Worm (Caenorhabditis elegans) whole organism, mixed stage, embryonic: ENCODE measurements around the gene T26H5.14.

Experiments used
- M03D4.4 ChIP-seq: sonication (generic microtip); optimal IDR thresholded peaks from 2 replicates; lab custom pipeline; 2017; ENCODE audit warnings: mild to moderate bottlenecking, missing genetic modification characterization, missing compliant biosample characterization
- bed-3 ChIP-seq: fragments of 200-800 bp; sonication (Bioruptor generic); optimal IDR thresholded peaks from 3 replicates; lab custom pipeline; 2018; ENCODE audit warnings: mild to moderate bottlenecking, missing genetic modification characterization, moderate library complexity, missing compliant biosample characterization
- blmp-1 ChIP-seq: fragments of 150-350 bp; optimal IDR thresholded peaks from 2 replicates; lab custom pipeline; 2014; ENCODE audit warnings: missing biosample characterization, missing genetic modification characterization
- ceh-39 ChIP-seq: fragments of 150-350 bp; optimal IDR thresholded peaks from 2 replicates; lab custom pipeline; 2014; ENCODE audit warnings: missing biosample characterization, missing genetic modification characterization
- ceh-43 ChIP-seq: fragments of 200-800 bp; sonication (Bioruptor generic); optimal IDR thresholded peaks from 2 replicates; lab custom pipeline; 2018; ENCODE audit warnings: mild to moderate bottlenecking, missing genetic modification characterization, moderate library complexity, missing compliant biosample characterization
- ceh-83 ChIP-seq: fragments of 200-800 bp; sonication (Bioruptor generic); optimal IDR thresholded peaks from 2 replicates; lab custom pipeline; 2018; ENCODE audit warnings: mild to moderate bottlenecking, missing genetic modification characterization, missing compliant biosample characterization
- ces-1 ChIP-seq: fragments of 150-350 bp; optimal IDR thresholded peaks from 2 replicates; lab custom pipeline; 2014; ENCODE audit warnings: missing biosample characterization, missing genetic modification reagents, missing genetic modification characterization
- cnd-1 ChIP-seq: fragments of 200-800 bp; sonication (Bioruptor generic); optimal IDR thresholded peaks from 2 replicates; lab custom pipeline; 2018; ENCODE audit warnings: mild to moderate bottlenecking, missing genetic modification characterization, missing compliant biosample characterization
- drap-1 ChIP-seq: fragments of 200-800 bp; sonication (Bioruptor generic); optimal IDR thresholded peaks from 3 replicates; lab custom pipeline; 2018; ENCODE audit warnings: mild to moderate bottlenecking, missing genetic modification characterization, missing compliant biosample characterization
- elt-1 ChIP-seq: sonication (generic microtip); optimal IDR thresholded peaks from 2 replicates; lab custom pipeline; 2017; ENCODE audit warnings: missing genetic modification characterization, mild to moderate bottlenecking, missing compliant biosample characterization, antibody characterized with exemption, moderate library complexity, borderline replicate concordance; ENCODE audit not compliant: insufficient read depth
- elt-3 ChIP-seq: fragments of 150-350 bp; optimal IDR thresholded peaks from 2 replicates; lab custom pipeline; 2014; ENCODE audit warnings: missing biosample characterization, missing genetic modification characterization
- flh-1 ChIP-seq: fragments of 200-800 bp; sonication (Bioruptor generic); optimal IDR thresholded peaks from 2 replicates; lab custom pipeline; 2018; ENCODE audit warnings: mild to moderate bottlenecking, missing genetic modification characterization, moderate library complexity, missing compliant biosample characterization
- hlh-1 ChIP-seq: fragments of 150-350 bp; optimal IDR thresholded peaks from 2 replicates; lab custom pipeline; 2014; ENCODE audit warnings: missing biosample characterization, missing genetic modification reagents, missing genetic modification characterization
- lin-32 ChIP-seq: fragments of 200-800 bp; sonication (Bioruptor generic); optimal IDR thresholded peaks from 2 replicates; lab custom pipeline; 2018; ENCODE audit warnings: mild to moderate bottlenecking, missing genetic modification characterization, missing compliant biosample characterization
- lsy-2 ChIP-seq: fragments of 150-350 bp; optimal IDR thresholded peaks from 2 replicates; lab custom pipeline; 2014; ENCODE audit warnings: missing biosample characterization, missing genetic modification characterization
- mab-5 ChIP-seq: fragments of 150-350 bp; optimal IDR thresholded peaks from 2 replicates; lab custom pipeline; 2014; ENCODE audit warnings: missing biosample characterization, missing genetic modification characterization
- mep-1 ChIP-seq: fragments of 150-350 bp; optimal IDR thresholded peaks from 2 replicates; lab custom pipeline; 2017; ENCODE audit warnings: missing biosample characterization, missing genetic modification reagents, missing genetic modification characterization, inconsistent platforms
- mls-2 ChIP-seq: sonication (generic microtip); optimal IDR thresholded peaks from 2 replicates; lab custom pipeline; 2016; ENCODE audit warnings: mild to moderate bottlenecking, missing genetic modification characterization, moderate library complexity, missing compliant biosample characterization
- nhr-12 ChIP-seq: fragments of 150-350 bp; optimal IDR thresholded peaks from 2 replicates; lab custom pipeline; 2014; ENCODE audit warnings: missing biosample characterization, missing genetic modification characterization
- nhr-2 ChIP-seq: fragments of 150-350 bp; optimal IDR thresholded peaks from 2 replicates; lab custom pipeline; 2014; ENCODE audit warnings: missing biosample characterization, missing genetic modification characterization
- nhr-237 ChIP-seq: fragments of 150-350 bp; optimal IDR thresholded peaks from 2 replicates; lab custom pipeline; 2014; ENCODE audit warnings: missing biosample characterization, missing genetic modification characterization
- nhr-28 ChIP-seq: fragments of 150-350 bp; optimal IDR thresholded peaks from 2 replicates; lab custom pipeline; 2014; ENCODE audit warnings: missing biosample characterization, missing genetic modification characterization
- sem-2 ChIP-seq: fragments of 200-800 bp; sonication (Bioruptor generic); optimal IDR thresholded peaks from 2 replicates; lab custom pipeline; 2018; ENCODE audit warnings: mild to moderate bottlenecking, missing genetic modification characterization, missing compliant biosample characterization
- snpc-4 ChIP-seq: fragments of 150-350 bp; optimal IDR thresholded peaks from 2 replicates; lab custom pipeline; 2014; ENCODE audit warnings: missing biosample characterization, missing genetic modification characterization
- sptf-1 ChIP-seq: sonication (generic microtip); optimal IDR thresholded peaks from 2 replicates; lab custom pipeline; 2017; ENCODE audit warnings: mild to moderate bottlenecking, missing genetic modification characterization, moderate library complexity, missing compliant biosample characterization
- unc-39 ChIP-seq: fragments of 150-350 bp; optimal IDR thresholded peaks from 2 replicates; lab custom pipeline; 2014; ENCODE audit warnings: missing biosample characterization, missing genetic modification characterization
- unc-62 ChIP-seq: fragments of 150-350 bp; optimal IDR thresholded peaks from 2 replicates; lab custom pipeline; 2014; ENCODE audit warnings: missing biosample characterization, missing genetic modification reagents, missing genetic modification characterization
- ztf-11 ChIP-seq: fragments of 150-350 bp; optimal IDR thresholded peaks from 2 replicates; lab custom pipeline; 2014; ENCODE audit warnings: missing biosample characterization, missing genetic modification characterization

T26H5.14 gene

DNA sequence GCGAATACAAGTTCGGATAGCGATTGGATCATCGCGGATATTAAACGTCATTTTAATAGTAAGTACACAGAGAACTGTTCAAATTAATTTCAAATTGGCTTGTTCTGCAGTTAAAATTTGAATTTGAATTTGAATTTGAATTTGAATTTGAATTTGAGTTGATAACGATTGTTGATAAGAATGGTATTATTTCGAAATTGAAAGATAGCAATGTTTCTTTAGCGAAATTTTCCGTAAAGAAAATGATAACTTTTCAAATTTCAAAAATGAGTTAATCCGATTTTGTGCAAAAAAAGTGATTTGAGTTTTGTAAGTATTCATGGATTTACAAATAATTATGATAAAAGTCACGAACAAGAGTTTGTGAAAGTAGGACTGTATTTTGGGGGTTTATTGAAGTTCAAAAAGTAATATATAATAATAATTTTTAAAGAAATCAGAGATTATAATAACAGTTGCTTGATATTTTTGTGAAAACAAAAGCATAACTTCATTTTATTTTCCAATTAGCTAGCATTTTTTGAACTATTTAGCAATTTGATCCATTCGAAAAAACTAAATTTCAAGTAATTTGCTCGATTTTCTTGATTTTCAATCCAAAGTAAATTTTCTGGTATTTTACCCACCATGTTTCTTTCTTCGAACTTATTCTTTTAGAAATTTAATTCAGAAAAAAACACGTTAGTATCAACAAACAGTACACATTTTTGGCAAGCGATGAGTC lies 23.4 kb upstream of the T26H5.14 start, which contains the start of gene Y36E3A.2:
Gene Y36E3A.2 (plus strand): TSS at position 674 of the 724 bp plus-strand sequence.
- TF ChIP-seq nhr-237 (tag; lab: Kevin White, UChicago) (no peak), elt-1 (tag; lab: Kevin White, UChicago) (no peak), ztf-11 (tag; lab: Kevin White, UChicago) (no peak), mls-2 (tag; lab: Kevin White, UChicago) (no peak), blmp-1 (no peak), hlh-1 (no peak), sptf-1 (tag; lab: Kevin White, UChicago) (no peak), elt-3 (tag; lab: Kevin White, UChicago) (no peak), mep-1 (no peak), flh-1 (GFP tag; lab: Kevin White, UChicago) (no peak), ceh-43 (GFP tag; lab: Kevin White, UChicago) (no peak), nhr-28 (no peak), cnd-1 (tag; lab: Kevin White, UChicago) (no peak), ces-1 (GFP tag; lab: Kevin White, UChicago) (no peak), snpc-4 (tag; lab: Kevin White, UChicago) (no peak), M03D4.4 (tag; lab: Kevin White, UChicago) (no peak), mab-5 (no peak), unc-62 (no peak), bed-3 (GFP tag; lab: Kevin White, UChicago) (no peak)

DNA sequence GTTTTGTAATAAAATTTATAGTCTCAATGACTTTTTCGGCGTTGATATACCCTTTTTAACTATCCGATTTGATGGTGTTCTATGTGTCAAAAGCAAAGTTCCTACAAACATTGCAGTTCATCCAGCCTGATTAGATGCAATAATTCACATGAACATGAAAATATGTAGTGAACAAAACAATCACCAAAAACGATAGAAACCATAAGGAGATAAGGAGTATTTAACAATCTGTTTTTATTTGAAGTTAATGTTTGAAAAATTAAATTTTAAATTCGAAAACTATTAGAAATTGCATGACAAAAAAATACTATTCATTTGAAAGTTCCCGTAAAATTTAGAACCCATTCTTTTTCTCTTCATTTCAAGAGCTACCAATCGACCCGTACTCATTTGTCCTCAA lies 22.0 kb upstream of the T26H5.14 start, which contains the start of gene fbxa-209:
Gene fbxa-209 (minus strand): TSS at position 101 of the 400 bp plus-strand sequence.
- TF ChIP-seq sem-2 (no peak), ceh-39 (tag; lab: Kevin White, UChicago) (no peak), mab-5 (no peak), flh-1 (GFP tag; lab: Kevin White, UChicago) (no peak)
- TF ChIP-seq, all 35 proteins: peak for 0

DNA sequence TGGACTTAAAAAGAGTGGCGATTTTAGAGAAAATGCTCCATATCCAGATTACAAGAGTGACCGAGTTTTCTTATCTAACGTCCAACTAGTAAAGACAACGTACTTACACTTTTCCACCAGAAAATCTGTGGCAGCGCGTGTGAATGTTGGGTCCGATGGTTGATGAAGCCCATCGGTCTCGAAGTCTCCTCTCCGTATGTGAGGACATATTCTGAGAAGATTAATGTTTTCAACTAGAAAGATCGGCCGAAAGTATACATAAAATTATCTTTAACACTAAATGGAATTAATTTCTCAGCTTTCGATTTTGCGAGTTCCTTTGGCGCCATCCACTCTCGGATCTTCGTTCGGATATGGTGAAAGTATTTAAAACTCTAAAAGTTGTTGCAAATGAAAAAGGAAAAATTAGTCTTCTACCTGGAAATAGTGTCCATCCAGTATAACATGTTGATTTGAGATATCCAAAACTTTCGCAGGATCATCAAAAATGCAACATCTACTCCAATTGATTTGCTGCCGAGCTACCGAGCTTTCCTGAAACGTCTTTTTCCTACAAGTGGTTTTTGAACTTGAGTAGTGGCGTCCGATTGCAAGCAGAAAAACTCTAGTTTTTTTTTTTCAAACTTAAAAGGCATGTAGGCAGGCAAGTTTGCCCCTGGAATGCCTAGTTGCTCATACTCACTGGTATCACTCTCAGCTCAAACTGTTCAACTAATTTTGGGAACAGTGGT lies 17.5 kb upstream of the T26H5.14 start:
- TF ChIP-seq nhr-12 (tag; lab: Kevin White, UChicago) (no peak), sptf-1 (tag; lab: Kevin White, UChicago) (no peak), mab-5 (no peak), M03D4.4 (tag; lab: Kevin White, UChicago) (no peak), mep-1 (no peak), drap-1 (GFP tag; lab: Kevin White, UChicago) (no peak), ceh-43 (GFP tag; lab: Kevin White, UChicago) (no peak), ztf-11 (tag; lab: Kevin White, UChicago) (no peak)

DNA sequence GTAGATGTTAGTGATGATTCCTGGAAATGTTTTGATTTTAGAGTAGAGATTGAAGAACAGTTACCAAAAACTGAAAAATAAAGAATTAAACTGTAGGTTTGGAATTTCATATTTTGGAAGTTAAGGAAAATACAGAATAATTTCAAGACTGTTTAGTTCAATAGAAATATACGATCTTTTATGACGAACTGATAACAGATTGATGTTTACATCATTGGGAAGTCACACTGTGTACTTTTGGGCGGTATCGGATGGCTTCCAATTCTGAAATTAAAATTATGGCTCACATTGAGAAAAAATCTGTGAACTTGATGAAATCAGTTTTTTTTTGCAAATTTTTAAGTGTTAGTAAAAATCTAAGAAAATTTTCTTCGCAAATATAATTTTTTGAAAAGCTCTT lies 16.5 kb upstream of the T26H5.14 start, which contains the start of gene T26H5.8:
Gene T26H5.8 (minus strand): TSS at position 270 of the 400 bp plus-strand sequence.
- no peak for TF ChIP-seq unc-39
- no peak for TF ChIP-seq lsy-2 (tag; lab: Kevin White, UChicago)
- no peak for TF ChIP-seq unc-62
- TF ChIP-seq mep-1: no peak
- no peak for TF ChIP-seq snpc-4 (tag; lab: Kevin White, UChicago)
- TF ChIP-seq sptf-1 (tag; lab: Kevin White, UChicago): no peak
- no peak for TF ChIP-seq ztf-11 (tag; lab: Kevin White, UChicago)
- no peak for TF ChIP-seq ces-1 (GFP tag; lab: Kevin White, UChicago)
- no peak for TF ChIP-seq lin-32 (GFP tag; lab: Kevin White, UChicago)
- TF ChIP-seq ceh-83 (GFP tag; lab: Kevin White, UChicago): no peak
- no peak for TF ChIP-seq elt-3 (tag; lab: Kevin White, UChicago)
- no peak for TF ChIP-seq hlh-1
- TF ChIP-seq drap-1 (GFP tag; lab: Kevin White, UChicago): no peak
- no peak for TF ChIP-seq mls-2 (tag; lab: Kevin White, UChicago)
- TF ChIP-seq cnd-1 (tag; lab: Kevin White, UChicago): no peak
- no peak for TF ChIP-seq ceh-39 (tag; lab: Kevin White, UChicago)
- no peak for TF ChIP-seq bed-3 (GFP tag; lab: Kevin White, UChicago)
- no peak for TF ChIP-seq nhr-2
- TF ChIP-seq nhr-237 (tag; lab: Kevin White, UChicago): no peak

DNA sequence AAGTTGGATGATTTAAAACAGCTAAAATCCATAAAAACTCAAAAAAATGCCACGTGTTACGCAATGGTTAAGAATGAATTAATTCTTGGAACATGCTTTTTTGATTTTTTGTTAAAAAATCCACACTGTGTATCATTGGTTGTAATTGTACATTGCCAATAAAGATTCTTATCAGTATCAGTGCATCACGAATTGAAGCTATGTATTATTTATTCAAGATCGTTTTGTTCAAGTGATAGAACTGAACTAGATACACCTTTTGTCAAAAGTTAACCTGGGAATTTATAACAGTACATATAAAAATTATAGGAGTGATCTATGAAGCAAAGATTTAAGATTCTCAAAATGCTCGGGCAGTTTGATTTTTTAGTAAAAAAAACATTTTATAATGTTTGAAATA lies 14.3 kb upstream of the T26H5.14 start:
- no peak for TF ChIP-seq ceh-83 (GFP tag; lab: Kevin White, UChicago)
- no peak for TF ChIP-seq drap-1 (GFP tag; lab: Kevin White, UChicago)
- TF ChIP-seq mls-2 (tag; lab: Kevin White, UChicago): no peak
